Worm (Caenorhabditis elegans): ENCODE measurements around the gene nhr-55.

DNA sequence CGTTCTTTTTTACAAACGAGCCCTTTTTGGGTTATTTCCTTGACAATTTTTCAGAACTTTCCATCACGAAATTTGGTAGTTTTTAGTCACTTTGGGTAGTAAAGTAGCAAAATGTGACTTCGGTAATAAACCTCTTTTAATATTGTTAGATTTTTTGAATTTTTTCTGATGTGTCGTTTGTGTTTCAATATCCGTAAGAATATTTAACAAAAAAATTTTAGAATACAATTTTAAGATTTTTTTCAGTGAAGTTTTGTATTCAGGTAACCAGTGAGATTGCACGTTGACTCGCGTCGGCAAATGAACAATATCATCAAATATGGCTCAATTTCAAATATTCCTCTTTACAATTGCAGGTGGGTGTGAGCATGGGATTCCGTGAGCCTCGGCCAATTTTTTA is 5.4 kb upstream of the nhr-55 start, which contains the start of gene srt-31:
- TF ChIP-seq elt-1 (tag; optimal IDR thresholded peaks at IDR 0.05; ENCODE audit: borderline replicate concordance, insufficient read depth) (no peak), sptf-1 (tag; optimal IDR thresholded peaks at IDR 0.05) (no peak), drap-1 (GFP tag; optimal IDR thresholded peaks at IDR 0.05) (no peak), snpc-4 (tag; optimal IDR thresholded peaks at IDR 0.05) (no peak), ztf-11 (tag; optimal IDR thresholded peaks at IDR 0.05) (no peak), ces-1 (GFP tag; optimal IDR thresholded peaks at IDR 0.05) (no peak)

All from whole organism, mixed stage, embryonic.